Fruit fly (Drosophila melanogaster) Kc167 (cell line): ENCODE measurements around the gene Dhps.
"Not testable (repeated sequence)": the region's sequence is repeated elsewhere in the genome, so short reads cannot be mapped to it uniquely, and the experiment has no call there.

Experiments
- Myc ChIP-seq: fragments of >200 bp; optimal IDR thresholded peaks from 2 replicates; lab custom pipeline; 2017; ENCODE audit warnings: missing external identifiers
- Sin3A ChIP-seq: fragments of >200 bp; optimal IDR thresholded peaks from 2 replicates; lab custom pipeline; 2018; ENCODE audit warnings: missing external identifiers
- h ChIP-seq: fragments of >200 bp; optimal IDR thresholded peaks from 3 replicates; lab custom pipeline; 2018; ENCODE audit warnings: missing external identifiers
- insv ChIP-seq: fragments of >200 bp; optimal IDR thresholded peaks from 3 replicates; lab custom pipeline; 2018; ENCODE audit warnings: missing external identifiers
- psq ChIP-seq: fragments of >200 bp; optimal IDR thresholded peaks from 2 replicates; lab custom pipeline; 2017; ENCODE audit warnings: missing external identifiers
- ttk ChIP-seq: sonication (Bioruptor generic); optimal IDR thresholded peaks from 2 replicates; lab custom pipeline; 2017; ENCODE audit warnings: missing external identifiers

The Dhps gene

dm6 chr3L:8193016-8193415 is 5.0 kb upstream of the Dhps start, which contains the start of gene CG7387:
TSS of gene CG7387 (minus strand) at chr3L:8193116.
- no peak for TF ChIP-seq Myc (lab: Kevin White, UChicago)
- TF ChIP-seq Sin3A (lab: Kevin White, UChicago) = no peak
- TF ChIP-seq ttk (lab: Kevin White, UChicago) = no peak
- no peak for TF ChIP-seq h (lab: Kevin White, UChicago)
- no peak for TF ChIP-seq psq
- TF ChIP-seq insv = no peak

dm6 chr3L:8202317-8202842 is 4.4 kb downstream of the Dhps start, which contains the start of the genes CG7366 and CG13679:
TSS of gene CG7366 (minus strand) at chr3L:8202417.
TSS of gene CG13679 (plus strand) at chr3L:8202792.
- TF ChIP-seq psq = no peak
- no peak for TF ChIP-seq h (lab: Kevin White, UChicago)
- TF ChIP-seq insv = no peak
- TF ChIP-seq Sin3A (lab: Kevin White, UChicago) = no peak
- TF ChIP-seq ttk (lab: Kevin White, UChicago) = no peak
- no peak for TF ChIP-seq Myc (lab: Kevin White, UChicago)

- TF ChIP-seq insv (no peak), ttk (lab: Kevin White, UChicago) (no peak), h (lab: Kevin White, UChicago) (no peak), Sin3A (lab: Kevin White, UChicago) (no peak), Myc (lab: Kevin White, UChicago) (no peak)
Observed at dm6 chr3L:8210596-8210995, 12.6 kb downstream of the Dhps start, which contains the start of gene tut. TSS of gene tut (minus strand) at chr3L:8210743.

- TF ChIP-seq Myc (lab: Kevin White, UChicago) (no peak), Sin3A (lab: Kevin White, UChicago) (no peak), ttk (lab: Kevin White, UChicago) (no peak), insv (no peak), psq (no peak), h (lab: Kevin White, UChicago) (no peak)
Observed at dm6 chr3L:8211590-8211989, 13.6 kb downstream of the Dhps start, which contains the start of gene CG8006. TSS of gene CG8006 (plus strand) at chr3L:8211890.

dm6 chr3L:8214980-8215379 is 17.0 kb downstream of the Dhps start, which contains the start of gene CG8012:
TSS of gene CG8012 (plus strand) at chr3L:8215280.
- TF ChIP-seq Sin3A (lab: Kevin White, UChicago) = no peak

dm6 chr3L:8218883-8219282 is 20.9 kb downstream of the Dhps start, which contains the start of gene CG13674:
TSS of gene CG13674 (minus strand) at chr3L:8218983.
- TF ChIP-seq h (lab: Kevin White, UChicago) = no peak
- no peak for TF ChIP-seq psq
- TF ChIP-seq Sin3A (lab: Kevin White, UChicago) = no peak
- TF ChIP-seq insv = no peak
- no peak for TF ChIP-seq ttk (lab: Kevin White, UChicago)
- TF ChIP-seq Myc (lab: Kevin White, UChicago) = no peak

- no peak for TF ChIP-seq insv
- TF ChIP-seq psq = no peak
- TF ChIP-seq Sin3A (lab: Kevin White, UChicago) = no peak
Observed at dm6 chr3L:8219687-8220086, 21.7 kb downstream of the Dhps start.

dm6 chr3L:8221835-8222234 is 23.8 kb downstream of the Dhps start, which contains the start of gene CG13678:
TSS of gene CG13678 (plus strand) at chr3L:8222141.
- no peak for TF ChIP-seq Sin3A (lab: Kevin White, UChicago)
- no peak for TF ChIP-seq ttk (lab: Kevin White, UChicago)
- no peak for TF ChIP-seq Myc (lab: Kevin White, UChicago)
- TF ChIP-seq h (lab: Kevin White, UChicago) = no peak
- no peak for TF ChIP-seq psq
- TF ChIP-seq insv = no peak

- TF ChIP-seq Sin3A (lab: Kevin White, UChicago) = no peak
- no peak for TF ChIP-seq ttk (lab: Kevin White, UChicago)
- no peak for TF ChIP-seq psq
- no peak for TF ChIP-seq h (lab: Kevin White, UChicago)
- no peak for TF ChIP-seq insv
- no peak for TF ChIP-seq Myc (lab: Kevin White, UChicago)
Observed at dm6 chr3L:8228924-8229323, 30.9 kb downstream of the Dhps start, which contains the start of gene eIF4E3. TSS of gene eIF4E3 (plus strand) at chr3L:8229224.

dm6 chr3L:8238347-8238746 is 40.3 kb downstream of the Dhps start, which contains the start of gene Dscam4:
TSS of gene Dscam4 (plus strand) at chr3L:8238647.
- TF ChIP-seq ttk (lab: Kevin White, UChicago); Myc (lab: Kevin White, UChicago); psq: not testable (repeated sequence)

- TF ChIP-seq insv (no peak), ttk (lab: Kevin White, UChicago) (no peak), h (lab: Kevin White, UChicago) (no peak), Sin3A (lab: Kevin White, UChicago) (no peak), psq (no peak), Myc (lab: Kevin White, UChicago) (no peak)
Observed at dm6 chr3L:8240501-8240900, 42.5 kb downstream of the Dhps start, which contains the start of gene CG7213. TSS of gene CG7213 (minus strand) at chr3L:8240601.

dm6 chr3L:8240932-8241331 is 42.9 kb downstream of the Dhps start:
- TF ChIP-seq insv (no peak), ttk (lab: Kevin White, UChicago) (no peak), Myc (lab: Kevin White, UChicago) (no peak), h (lab: Kevin White, UChicago) (no peak), psq (no peak), Sin3A (lab: Kevin White, UChicago) (no peak)
